Worm (Caenorhabditis elegans): ENCODE data around the gene F13E6.2.

- TF ChIP-seq hlh-1 (tag; optimal IDR thresholded peaks at IDR 0.05) (no peak), lin-13 (tag; optimal IDR thresholded peaks at IDR 0.05) (no peak), ceh-39 (tag; optimal IDR thresholded peaks at IDR 0.05) (no peak), elt-3 (tag; optimal IDR thresholded peaks at IDR 0.05) (no peak), ces-1 (GFP tag; optimal IDR thresholded peaks at IDR 0.05) (no peak), sem-2 (GFP tag; optimal IDR thresholded peaks at IDR 0.05) (no peak)
Measured at ce11 chrX:10692057-10692456, 18.0 kb upstream of the F13E6.2 start.
